Worm (Caenorhabditis elegans) whole organism, early embryonic: ENCODE measurements around the gene syx-6.

ENCODE experiments used
- ama-1 ChIP-seq: fragments of 150-350 bp; optimal IDR thresholded peaks from 2 replicates; lab custom pipeline; 2014
- tbx-37 ChIP-seq: fragments of 200-800 bp; sonication (Bioruptor generic); conservative IDR thresholded peaks from 2 replicates; pipeline ENCODE4 v1.3.6; 2022; ENCODE audit warnings: missing genetic modification reagents, missing genetic modification characterization, missing compliant biosample characterization
- tra-4 ChIP-seq: sonication (generic microtip); optimal IDR thresholded peaks from 2 replicates; lab custom pipeline; 2017; ENCODE audit warnings: missing genetic modification characterization, missing compliant biosample characterization

DNA sequence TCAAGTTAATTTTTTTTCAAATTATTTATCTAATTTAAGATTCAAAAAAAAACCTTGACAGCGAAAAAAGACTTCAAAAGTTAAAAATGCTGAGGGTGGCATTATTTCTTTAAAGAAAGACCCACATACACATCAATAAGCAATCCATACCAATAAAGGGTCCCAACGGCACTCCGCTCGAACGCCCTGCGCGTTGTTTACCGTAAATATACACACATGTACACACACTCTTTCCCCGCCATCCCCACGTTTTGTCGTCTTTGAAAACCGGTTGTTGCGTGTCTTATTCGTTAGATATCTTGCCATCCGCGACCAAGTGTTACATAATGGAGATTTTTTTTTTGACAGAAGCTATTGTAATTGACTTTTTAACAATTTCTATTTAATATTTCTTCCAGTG is 4.8 kb upstream of the syx-6 start, which contains the start of gene gcc-1:
- TF ChIP-seq tra-4 = no peak
- no peak for TF ChIP-seq ama-1
- TF ChIP-seq tbx-37 (GFP tag; lab: Robert Waterston, UW) = 0 out of 2 replicates have a peak, but pooled peaks have one; percentile 21
